Worm (Caenorhabditis elegans) whole organism, late embryonic: ENCODE results near the gene hyl-2.

Experiments used
- C08G9.2 ChIP-seq: sonication (generic microtip); optimal IDR thresholded peaks from 2 replicates; lab custom pipeline; 2016; ENCODE audit warnings: mild to moderate bottlenecking, missing genetic modification characterization, moderate library complexity, missing compliant biosample characterization
- T23F11.4 ChIP-seq: fragments of 200-800 bp; sonication (Bioruptor generic); optimal IDR thresholded peaks from 2 replicates; lab custom pipeline; 2018; ENCODE audit warnings: mild to moderate bottlenecking, missing genetic modification characterization, missing compliant biosample characterization
- Y22D7AL.16 ChIP-seq: sonication (generic microtip); optimal IDR thresholded peaks from 2 replicates; lab custom pipeline; 2016; ENCODE audit warnings: missing genetic modification characterization, missing compliant biosample characterization
- ahr-1 ChIP-seq: sonication (generic microtip); optimal IDR thresholded peaks from 2 replicates; lab custom pipeline; 2016; ENCODE audit warnings: missing genetic modification characterization, missing compliant biosample characterization
- ama-1 ChIP-seq: fragments of 150-350 bp; optimal IDR thresholded peaks from 2 replicates; lab custom pipeline; 2014
- ceh-31 ChIP-seq: sonication (generic microtip); optimal IDR thresholded peaks from 2 replicates; lab custom pipeline; 2016; ENCODE audit warnings: missing genetic modification characterization, missing compliant biosample characterization
- ceh-45 ChIP-seq: fragments of 200-800 bp; sonication (Bioruptor generic); IDR thresholded peaks from 2 replicates; pipeline ENCODE4 v1.3.6; 2022; ENCODE audit warnings: missing genetic modification reagents, missing genetic modification characterization, missing compliant biosample characterization
- ceh-48 ChIP-seq: sonication (generic microtip); optimal IDR thresholded peaks from 2 replicates; lab custom pipeline; 2016; ENCODE audit warnings: missing genetic modification characterization, inconsistent platforms, missing compliant biosample characterization
- ceh-9 ChIP-seq: sonication (generic microtip); optimal IDR thresholded peaks from 2 replicates; lab custom pipeline; 2016; ENCODE audit warnings: mild to moderate bottlenecking, missing genetic modification characterization, inconsistent platforms, missing compliant biosample characterization
- che-1 ChIP-seq: sonication (generic microtip); optimal IDR thresholded peaks from 2 replicates; lab custom pipeline; 2016; ENCODE audit warnings: mild to moderate bottlenecking, missing genetic modification characterization, missing compliant biosample characterization
- dve-1 ChIP-seq: sonication (generic microtip); optimal IDR thresholded peaks from 2 replicates; lab custom pipeline; 2017; ENCODE audit warnings: antibody characterized with exemption, mild to moderate bottlenecking, missing genetic modification characterization, missing compliant biosample characterization
- elt-2 ChIP-seq: sonication (generic microtip); optimal IDR thresholded peaks from 2 replicates; lab custom pipeline; 2016; ENCODE audit warnings: missing genetic modification reagents, missing genetic modification characterization, missing compliant biosample characterization
- ets-4 ChIP-seq: sonication (generic microtip); optimal IDR thresholded peaks from 2 replicates; lab custom pipeline; 2016; ENCODE audit warnings: missing genetic modification characterization, missing compliant biosample characterization
- fax-1 ChIP-seq: sonication (generic microtip); optimal IDR thresholded peaks from 2 replicates; lab custom pipeline; 2016; ENCODE audit warnings: missing genotype, missing genetic modification characterization, missing compliant biosample characterization
- fkh-10 ChIP-seq: fragments of 150-350 bp; optimal IDR thresholded peaks from 2 replicates; lab custom pipeline; 2014; ENCODE audit warnings: missing biosample characterization, missing genetic modification reagents, missing genetic modification characterization
- fkh-6 ChIP-seq: sonication (generic microtip); optimal IDR thresholded peaks from 2 replicates; lab custom pipeline; 2016; ENCODE audit warnings: missing genetic modification characterization, missing compliant biosample characterization
- gmeb-2 ChIP-seq: sonication (generic microtip); optimal IDR thresholded peaks from 2 replicates; lab custom pipeline; 2016; ENCODE audit warnings: missing genetic modification characterization, inconsistent platforms, missing compliant biosample characterization
- lim-6 ChIP-seq: sonication (generic microtip); optimal IDR thresholded peaks from 2 replicates; lab custom pipeline; 2016; ENCODE audit warnings: missing genetic modification characterization, missing compliant biosample characterization
- lin-11 ChIP-seq: fragments of 200-800 bp; sonication (Bioruptor generic); optimal IDR thresholded peaks from 2 replicates; lab custom pipeline; 2018; ENCODE audit warnings: mild to moderate bottlenecking, missing genetic modification characterization, missing compliant biosample characterization
- madf-2 ChIP-seq: sonication (generic microtip); optimal IDR thresholded peaks from 2 replicates; lab custom pipeline; 2017; ENCODE audit warnings: missing genetic modification characterization, missing compliant biosample characterization
- mec-3 ChIP-seq: sonication (generic microtip); optimal IDR thresholded peaks from 2 replicates; lab custom pipeline; 2016; ENCODE audit warnings: borderline replicate concordance, missing genetic modification characterization, missing compliant biosample characterization
- nfya-1 ChIP-seq: sonication (generic microtip); optimal IDR thresholded peaks from 2 replicates; lab custom pipeline; 2017; ENCODE audit warnings: missing genetic modification characterization, mild to moderate bottlenecking, missing compliant biosample characterization, antibody characterized with exemption, moderate library complexity
- nhr-232 ChIP-seq: sonication (generic microtip); optimal IDR thresholded peaks from 2 replicates; lab custom pipeline; 2016; ENCODE audit warnings: missing genetic modification characterization, missing compliant biosample characterization
- odd-2 ChIP-seq: sonication (generic microtip); optimal IDR thresholded peaks from 2 replicates; lab custom pipeline; 2017; ENCODE audit warnings: antibody characterized with exemption, mild to moderate bottlenecking, missing genetic modification characterization, missing compliant biosample characterization
- pax-1 ChIP-seq: fragments of 150-350 bp; optimal IDR thresholded peaks from 2 replicates; lab custom pipeline; 2014; ENCODE audit warnings: missing biosample characterization, missing genetic modification characterization
- pha-2 ChIP-seq: sonication (generic microtip); optimal IDR thresholded peaks from 2 replicates; lab custom pipeline; 2017; ENCODE audit warnings: mild to moderate bottlenecking, missing genetic modification characterization, missing compliant biosample characterization
- pha-4 ChIP-seq: fragments of 150-350 bp; optimal IDR thresholded peaks from 2 replicates; lab custom pipeline; 2018; ENCODE audit warnings: missing biosample characterization, missing genetic modification reagents, missing genetic modification characterization
- pros-1 ChIP-seq: fragments of 150-350 bp; optimal IDR thresholded peaks from 2 replicates; lab custom pipeline; 2014; ENCODE audit warnings: missing biosample characterization, missing genetic modification reagents, missing genetic modification characterization
- ref-2 ChIP-seq: sonication (generic microtip); optimal IDR thresholded peaks from 2 replicates; lab custom pipeline; 2016; ENCODE audit warnings: missing genetic modification characterization, missing compliant biosample characterization
- rnt-1 ChIP-seq: sonication (generic microtip); optimal IDR thresholded peaks from 2 replicates; lab custom pipeline; 2016; ENCODE audit warnings: missing genetic modification characterization, missing compliant biosample characterization
- sdc-2 ChIP-seq: sonication (generic microtip); optimal IDR thresholded peaks from 2 replicates; lab custom pipeline; 2016; ENCODE audit warnings: missing genotype, missing genetic modification characterization, missing compliant biosample characterization
- sox-2 ChIP-seq: fragments of 200-800 bp; sonication (Bioruptor generic); IDR thresholded peaks from 2 replicates; pipeline ENCODE4 v1.3.6; 2022; ENCODE audit warnings: missing genetic modification reagents, missing genetic modification characterization, missing compliant biosample characterization
- tbx-2 ChIP-seq: sonication (generic microtip); optimal IDR thresholded peaks from 2 replicates; lab custom pipeline; 2016; ENCODE audit warnings: missing genetic modification characterization, missing compliant biosample characterization
- unc-3 ChIP-seq, 2 experiments: fragments of 200-800 bp in 1 of 2; sonication (Bioruptor generic) in 1 of 2; sonication (generic microtip) in 1 of 2; conservative IDR thresholded peaks in 1 of 2; optimal IDR thresholded peaks in 1 of 2; 2 replicates each; pipeline versions ENCODE4 v1.3.6 to Lab custom; 2016 to 2022; ENCODE audit warnings: missing compliant biosample characterization in 2 of 2, missing genetic modification characterization in 2 of 2, missing genetic modification reagents in 1 of 2
- unc-42 ChIP-seq: sonication (generic microtip); optimal IDR thresholded peaks from 2 replicates; lab custom pipeline; 2016; ENCODE audit warnings: missing genotype, missing genetic modification characterization, missing compliant biosample characterization
- unc-55 ChIP-seq: sonication (generic microtip); optimal IDR thresholded peaks from 2 replicates; lab custom pipeline; 2017; ENCODE audit warnings: missing biosample characterization, missing genetic modification reagents, missing genetic modification characterization
- unc-86 ChIP-seq: sonication (generic microtip); optimal IDR thresholded peaks from 2 replicates; lab custom pipeline; 2016; ENCODE audit warnings: missing genetic modification characterization, missing compliant biosample characterization
- ztf-16 ChIP-seq: sonication (generic microtip); optimal IDR thresholded peaks from 2 replicates; lab custom pipeline; 2017; ENCODE audit warnings: missing genetic modification characterization, missing compliant biosample characterization

The hyl-2 gene

ce11 chrX:4711698-4712329 is 12.6 kb upstream of the hyl-2 start, which contains the start of the genes dnj-14 and glit-1 (continued):
- TF ChIP-seq fkh-6 (peak; percentile 23), mec-3 (no peak), unc-86 (tag; lab: Kevin White, UChicago) (no peak), ztf-16 (no peak), elt-2 (tag; lab: Kevin White, UChicago) (peak; percentile 68), nhr-232 (tag; lab: Kevin White, UChicago) (no peak), rnt-1 (peak; percentile 73), unc-3 (GFP tag; conservative IDR thresholded peaks at IDR 0.05; lab: Robert Waterston, UW) (no peak), unc-3 (tag; optimal IDR thresholded peaks at IDR 0.05; lab: Kevin White, UChicago) (peak; percentile 45), tbx-2 (tag; lab: Kevin White, UChicago) (peak; percentile 91), sox-2 (no peak), nfya-1 (tag; lab: Kevin White, UChicago) (peak; percentile 91), dve-1 (tag; lab: Kevin White, UChicago) (peak; percentile 38), ahr-1 (tag; lab: Kevin White, UChicago) (no peak), pros-1 (no peak), ceh-45 (GFP tag; lab: Robert Waterston, UW) (0 out of 2 replicates have a peak, but pooled peaks have one; percentile 9), T23F11.4 (GFP tag; lab: Kevin White, UChicago) (peak; percentile 58), ref-2 (tag; lab: Kevin White, UChicago) (peak; percentile 87), ama-1 (lab: Kevin White, UChicago) (no peak), lin-11 (tag; lab: Kevin White, UChicago) (no peak), odd-2 (tag; lab: Kevin White, UChicago) (no peak), C08G9.2 (peak; percentile 26), fax-1 (tag; lab: Kevin White, UChicago) (no peak), gmeb-2 (tag; lab: Kevin White, UChicago) (peak; percentile 27), che-1 (tag; lab: Kevin White, UChicago) (no peak), madf-2 (tag; lab: Kevin White, UChicago) (peak; percentile 45), sdc-2 (tag; lab: Kevin White, UChicago) (peak; percentile 78), fkh-10 (GFP tag; lab: Kevin White, UChicago) (no peak), pax-1 (tag; lab: Kevin White, UChicago) (no peak), unc-42 (tag; lab: Kevin White, UChicago) (peak; percentile 86), lim-6 (tag; lab: Kevin White, UChicago) (peak; percentile 6)
- TF ChIP-seq, all 69 proteins: peak for 33

ce11 chrX:4706755-4707226 is 7.5 kb upstream of the hyl-2 start, which contains the start of gene dhhc-10:
TSS of gene dhhc-10 (plus strand) at chrX:4707176.
- peak; percentile 45 for TF ChIP-seq tbx-2 (tag; lab: Kevin White, UChicago)
- no peak for TF ChIP-seq T23F11.4 (GFP tag; lab: Kevin White, UChicago)
- TF ChIP-seq ama-1 (lab: Kevin White, UChicago), result no peak
- TF ChIP-seq ceh-31 (tag; lab: Kevin White, UChicago), result peak; percentile 0
- TF ChIP-seq Y22D7AL.16 (tag; lab: Kevin White, UChicago), result no peak
- peak; percentile 46 for TF ChIP-seq elt-2 (tag; lab: Kevin White, UChicago)
- TF ChIP-seq pax-1 (tag; lab: Kevin White, UChicago), result no peak
- peak; percentile 36 for TF ChIP-seq nfya-1 (tag; lab: Kevin White, UChicago)
- no peak for TF ChIP-seq sdc-2 (tag; lab: Kevin White, UChicago)
- peak; percentile 84 for TF ChIP-seq unc-42 (tag; lab: Kevin White, UChicago)
- no peak for TF ChIP-seq pha-4 (tag; lab: Kevin White, UChicago)
- TF ChIP-seq pha-2 (tag; lab: Kevin White, UChicago), result peak; percentile 34
- TF ChIP-seq unc-55 (GFP tag; lab: Kevin White, UChicago), result peak; percentile 93
- no peak for TF ChIP-seq unc-3 (GFP tag; conservative IDR thresholded peaks at IDR 0.05; lab: Robert Waterston, UW)
- TF ChIP-seq unc-3 (tag; optimal IDR thresholded peaks at IDR 0.05; lab: Kevin White, UChicago), result no peak
- TF ChIP-seq ceh-9 (tag; lab: Kevin White, UChicago), result no peak
- peak; percentile 40 for TF ChIP-seq dve-1 (tag; lab: Kevin White, UChicago)
- TF ChIP-seq ets-4 (tag; lab: Kevin White, UChicago), result no peak
- TF ChIP-seq lin-11 (tag; lab: Kevin White, UChicago), result no peak
- TF ChIP-seq fax-1 (tag; lab: Kevin White, UChicago), result no peak
- peak; percentile 59 for TF ChIP-seq ceh-48
- TF ChIP-seq fkh-6, result no peak
- TF ChIP-seq odd-2 (tag; lab: Kevin White, UChicago), result no peak
